Fruit fly (Drosophila melanogaster): ENCODE measurements around the gene Pkd2.
A peak's percentile ranks its signal among the peaks of the same experiment; 100 is the strongest.

Gene Pkd2

DNA sequence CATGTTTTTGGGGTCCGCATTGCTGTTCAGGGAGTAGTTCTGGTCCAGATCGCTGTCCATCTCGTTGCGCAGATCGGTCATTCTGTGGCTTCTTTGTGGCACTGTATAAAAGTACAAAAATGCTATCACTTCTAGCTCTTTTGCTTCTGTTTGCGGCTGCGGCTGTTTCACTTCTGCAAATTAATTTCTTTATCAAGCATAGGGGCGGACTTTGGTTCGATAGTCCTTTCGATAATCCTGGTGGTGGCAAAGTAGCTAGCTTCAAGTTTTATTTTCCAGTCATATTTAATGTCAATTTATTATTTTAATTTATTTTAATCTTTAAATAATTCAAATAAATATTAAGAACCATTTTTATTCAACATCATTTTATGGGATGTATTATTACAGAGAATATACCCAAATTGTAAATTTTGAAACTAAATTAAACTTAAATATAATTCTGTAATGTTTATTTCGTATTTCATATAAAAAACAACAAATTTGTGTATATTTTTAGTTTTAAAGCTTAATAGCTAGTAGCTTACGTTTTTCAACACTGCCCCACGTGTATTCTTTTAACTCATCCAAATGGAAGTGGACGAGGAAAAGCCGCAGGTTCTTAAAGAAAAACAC, 29.5 kb downstream of the Pkd2 start, which contains the start of the genes CG5446 and Trm1 (continued):
- TF ChIP-seq dati (GFP tag; IDR thresholded peaks at IDR 0.05) (no peak), CG3838 (GFP tag; optimal IDR thresholded peaks at IDR 0.05) (no peak), CG10565 (GFP tag; optimal IDR thresholded peaks at IDR 0.05) (no peak), tin (GFP tag; optimal IDR thresholded peaks at IDR 0.05) (peak; percentile 43), z (GFP tag; IDR thresholded peaks at IDR 0.05) (no peak), Asciz (GFP tag; optimal IDR thresholded peaks at IDR 0.05) (peak; percentile 11), CG6813 (GFP tag; optimal IDR thresholded peaks at IDR 0.05) (peak; percentile 47), al (GFP tag; IDR thresholded peaks at IDR 0.05) (no peak; the same call in 1 of the 2 replicates), Chrac-16 (GFP tag; optimal IDR thresholded peaks at IDR 0.05) (peak; percentile 41), hbn (GFP tag; IDR thresholded peaks at IDR 0.05; ENCODE audit: partially characterized antibody) (no peak), CoRest (tag; optimal IDR thresholded peaks at IDR 0.05) (peak; percentile 86), tap (tag; optimal IDR thresholded peaks at IDR 0.05) (peak; percentile 56), CG9609 (GFP tag; optimal IDR thresholded peaks at IDR 0.05) (no peak), mirr (GFP tag; optimal IDR thresholded peaks at IDR 0.05) (no peak), CG10366 (GFP tag; IDR thresholded peaks at IDR 0.05) (0 out of 2 replicates have a peak, but pooled peaks have one; percentile 19), CG15514 (GFP tag; optimal IDR thresholded peaks at IDR 0.05) (peak; percentile 51), Nf-YC (tag; optimal IDR thresholded peaks at IDR 0.05) (peak; percentile 75), Oaz (GFP tag; IDR thresholded peaks at IDR 0.05) (no peak), Atf3 (GFP tag; optimal IDR thresholded peaks at IDR 0.05) (no peak), lmd (GFP tag; IDR thresholded peaks at IDR 0.05) (peak; percentile 7; the same call in 1 of the 2 replicates), caup (GFP tag; optimal IDR thresholded peaks at IDR 0.05; ENCODE audit: severe bottlenecking) (peak; percentile 67), lbe (GFP tag; optimal IDR thresholded peaks at IDR 0.05) (peak; percentile 34), Optix (GFP tag; IDR thresholded peaks at IDR 0.05) (no peak), CG5180 (GFP tag; optimal IDR thresholded peaks at IDR 0.05) (peak; percentile 20), klu (GFP tag; IDR thresholded peaks at IDR 0.05) (no peak; the same call in 1 of the 2 replicates), CG7963 (GFP tag; IDR thresholded peaks at IDR 0.05; ENCODE audit: partially characterized antibody) (no peak), sug (tag; optimal IDR thresholded peaks at IDR 0.05) (peak; percentile 81), crol (GFP tag; IDR thresholded peaks at IDR 0.05) (no peak), kah (GFP tag; optimal IDR thresholded peaks at IDR 0.05) (no peak), B-H1 (GFP tag; IDR thresholded peaks at IDR 0.05) (no peak), CG10147 (GFP tag; optimal IDR thresholded peaks at IDR 0.05) (peak; percentile 64), CG17361 (GFP tag; IDR thresholded peaks at IDR 0.05) (peak; percentile 91), CG18011 (GFP tag; optimal IDR thresholded peaks at IDR 0.05) (no peak), ERR (GFP tag; optimal IDR thresholded peaks at IDR 0.05) (no peak), slbo (GFP tag; IDR thresholded peaks at IDR 0.05) (peak; percentile 75), ash1 (GFP tag; optimal IDR thresholded peaks at IDR 0.05) (no peak), az2 (GFP tag; optimal IDR thresholded peaks at IDR 0.05) (peak; percentile 46), Tbp (GFP tag; optimal IDR thresholded peaks at IDR 0.05) (no peak), psq (GFP tag; optimal IDR thresholded peaks at IDR 0.05) (no peak), CG5245 (GFP tag; optimal IDR thresholded peaks at IDR 0.05) (no peak), bsh (GFP tag; optimal IDR thresholded peaks at IDR 0.05) (peak; percentile 9 to 68), Trl (optimal IDR thresholded peaks at IDR 0.05) (no peak), Trl (GFP tag; optimal IDR thresholded peaks at IDR 0.05) (no peak), Mad (GFP tag; optimal IDR thresholded peaks at IDR 0.05) (no peak), CG18764 (GFP tag; optimal IDR thresholded peaks at IDR 0.05) (peak; percentile 37), Elba2 (GFP tag; optimal IDR thresholded peaks at IDR 0.05) (no peak), CG13296 (GFP tag; optimal IDR thresholded peaks at IDR 0.05) (peak; percentile 74), CG13287 (GFP tag; IDR thresholded peaks at IDR 0.05; ENCODE audit: partially characterized antibody) (peak; percentile 34; the same call in 1 of the 2 replicates), CG6654 (GFP tag; optimal IDR thresholded peaks at IDR 0.05) (no peak), mam (GFP tag; optimal IDR thresholded peaks at IDR 0.05) (peak; percentile 8)

Measured in whole organism, embryonic.